Fruit fly (Drosophila melanogaster) whole organism, embryonic: Measurements from ENCODE around the gene CG5861.

Experiments used
- ATbp ChIP-seq: fragments of 200-800 bp; sonication (Bioruptor generic); optimal IDR thresholded peaks from 2 replicates; lab custom pipeline; 2017; ENCODE audit warnings: missing biosample characterization, mild to moderate bottlenecking, missing genetic modification characterization, missing genetic modification reagents
- Adf1 ChIP-seq: fragments of 200-800 bp; sonication (Bioruptor generic); IDR thresholded peaks from 2 replicates; pipeline ENCODE4 v1.3.6; 2022; ENCODE audit warnings: missing biosample characterization, missing genetic modification characterization
- Aef1 ChIP-seq: fragments of 200-800 bp; sonication (Bioruptor generic); IDR thresholded peaks from 3 replicates; pipeline ENCODE4 v1.3.6; 2022; ENCODE audit warnings: missing biosample characterization, missing genetic modification characterization
- Bdp1 ChIP-seq: fragments of 200-800 bp; sonication (Bioruptor generic); optimal IDR thresholded peaks from 3 replicates; lab custom pipeline; 2016; ENCODE audit warnings: missing biosample characterization, missing genetic modification characterization
- CG12104 ChIP-seq: fragments of 200-800 bp; sonication (Bioruptor generic); optimal IDR thresholded peaks from 3 replicates; lab custom pipeline; 2016; ENCODE audit warnings: missing biosample characterization, missing genetic modification characterization
- CG12236 ChIP-seq: fragments of 200-800 bp; sonication (Bioruptor generic); optimal IDR thresholded peaks from 2 replicates; lab custom pipeline; 2016; ENCODE audit warnings: missing biosample characterization, missing genetic modification characterization
- CG13296 ChIP-seq: fragments of 200-800 bp; sonication (Bioruptor generic); optimal IDR thresholded peaks from 3 replicates; lab custom pipeline; 2018; ENCODE audit warnings: missing biosample characterization, mild to moderate bottlenecking, missing genetic modification characterization
- CG14050 ChIP-seq: fragments of 200-800 bp; sonication (Bioruptor generic); IDR thresholded peaks from 3 replicates; pipeline ENCODE4 v1.3.6; 2022; ENCODE audit warnings: missing biosample characterization, missing genetic modification characterization
- CG15696 ChIP-seq: fragments of 200-800 bp; sonication (Bioruptor generic); optimal IDR thresholded peaks from 2 replicates; lab custom pipeline; 2019; ENCODE audit warnings: missing biosample characterization, mild to moderate bottlenecking, missing genetic modification characterization, moderate library complexity
- CG18476 ChIP-seq: fragments of 200-800 bp; sonication (Bioruptor generic); optimal IDR thresholded peaks from 2 replicates; lab custom pipeline; 2016; ENCODE audit warnings: missing biosample characterization, mild to moderate bottlenecking, missing genetic modification characterization
- CG2712 ChIP-seq: fragments of 200-800 bp; optimal IDR thresholded peaks from 3 replicates; lab custom pipeline; 2019; ENCODE audit warnings: missing biosample characterization, mild to moderate bottlenecking, missing genetic modification characterization, moderate library complexity
- CG30431 ChIP-seq: fragments of 200-800 bp; sonication (Bioruptor generic); optimal IDR thresholded peaks from 2 replicates; lab custom pipeline; 2017; ENCODE audit warnings: missing biosample characterization, missing genetic modification characterization
- CG33557 ChIP-seq: fragments of 200-800 bp; sonication (Bioruptor generic); optimal IDR thresholded peaks from 2 replicates; lab custom pipeline; 2019; ENCODE audit warnings: missing biosample characterization, mild to moderate bottlenecking, missing genetic modification characterization, moderate library complexity
- CG4730 ChIP-seq: fragments of 200-800 bp; sonication (Bioruptor generic); IDR thresholded peaks from 2 replicates; pipeline ENCODE4 v1.3.6; 2022; ENCODE audit warnings: missing biosample characterization, missing genetic modification characterization
- CG4820 ChIP-seq: fragments of 200-800 bp; sonication (Bioruptor generic); optimal IDR thresholded peaks from 3 replicates; lab custom pipeline; 2016; ENCODE audit warnings: missing biosample characterization, missing genetic modification characterization
- CG4854 ChIP-seq: fragments of 200-800 bp; sonication (Bioruptor generic); optimal IDR thresholded peaks from 2 replicates; lab custom pipeline; 2016; ENCODE audit warnings: missing biosample characterization, missing genetic modification characterization, inconsistent platforms
- CG6175 ChIP-seq: fragments of 200-800 bp; sonication (Bioruptor generic); IDR thresholded peaks from 3 replicates; pipeline ENCODE4 v1.3.6; 2022; ENCODE audit warnings: missing biosample characterization, missing genetic modification characterization
- CG6654 ChIP-seq: fragments of 200-800 bp; sonication (Bioruptor generic); optimal IDR thresholded peaks from 2 replicates; lab custom pipeline; 2017; ENCODE audit warnings: missing biosample characterization, mild to moderate bottlenecking, missing genetic modification characterization
- CG6689 ChIP-seq: fragments of 200-800 bp; sonication (Bioruptor generic); IDR thresholded peaks from 2 replicates; pipeline ENCODE4 v1.3.6; 2022; ENCODE audit warnings: missing biosample characterization, missing genetic modification characterization
- CG7928 ChIP-seq: fragments of 200-800 bp; sonication (Bioruptor generic); optimal IDR thresholded peaks from 2 replicates; lab custom pipeline; 2017; ENCODE audit warnings: missing biosample characterization, mild to moderate bottlenecking, missing genetic modification characterization
- CkIIα-i1 ChIP-seq: fragments of 200-800 bp; sonication (Bioruptor generic); IDR thresholded peaks from 2 replicates; pipeline ENCODE4 v1.3.6; 2022; ENCODE audit warnings: missing biosample characterization, missing genetic modification characterization
- CoRest ChIP-seq: fragments of 200-800 bp; sonication (Bioruptor generic); optimal IDR thresholded peaks from 3 replicates; lab custom pipeline; 2018; ENCODE audit warnings: missing biosample characterization, mild to moderate bottlenecking, missing genetic modification characterization, moderate library complexity
- Dfd ChIP-seq, 2 experiments: fragments of >200 bp; optimal IDR thresholded peaks; 2 replicates each; lab custom pipeline; 2017; ENCODE audit warnings: missing biosample characterization in 2 of 2, missing genetic modification characterization in 2 of 2
- Dip3 ChIP-seq: fragments of 200-800 bp; sonication (Bioruptor generic); optimal IDR thresholded peaks from 3 replicates; lab custom pipeline; 2016; ENCODE audit warnings: missing biosample characterization, missing genetic modification characterization
- Fer2 ChIP-seq: fragments of 200-800 bp; sonication (Bioruptor generic); optimal IDR thresholded peaks from 2 replicates; lab custom pipeline; 2018; ENCODE audit warnings: missing biosample characterization, mild to moderate bottlenecking, missing genetic modification characterization, moderate library complexity
- Hey ChIP-seq: fragments of 200-800 bp; sonication (Bioruptor generic); optimal IDR thresholded peaks from 3 replicates; lab custom pipeline; 2018; ENCODE audit warnings: missing biosample characterization, mild to moderate bottlenecking, missing genetic modification characterization
- Meics ChIP-seq: fragments of 200-800 bp; sonication (Bioruptor generic); optimal IDR thresholded peaks from 2 replicates; lab custom pipeline; 2017; ENCODE audit warnings: missing biosample characterization, mild to moderate bottlenecking, missing genetic modification characterization
- NC2α ChIP-seq: fragments of 200-800 bp; sonication (Bioruptor generic); optimal IDR thresholded peaks from 2 replicates; lab custom pipeline; 2016; ENCODE audit warnings: missing biosample characterization, missing genetic modification characterization
- NK7.1 ChIP-seq: fragments of 200-800 bp; sonication (Bioruptor generic); optimal IDR thresholded peaks from 3 replicates; lab custom pipeline; 2016; ENCODE audit warnings: missing biosample characterization, missing genetic modification characterization
- Sox100B ChIP-seq: fragments of 200-800 bp; sonication (Bioruptor generic); optimal IDR thresholded peaks from 3 replicates; lab custom pipeline; 2018; ENCODE audit warnings: missing biosample characterization, mild to moderate bottlenecking, missing genetic modification characterization
- al ChIP-seq: fragments of 200-800 bp; sonication (Bioruptor generic); IDR thresholded peaks from 2 replicates; pipeline ENCODE4 v1.3.6; 2022; ENCODE audit warnings: missing biosample characterization, missing genetic modification characterization
- crc ChIP-seq: fragments of 200-800 bp; sonication (Bioruptor generic); optimal IDR thresholded peaks from 2 replicates; lab custom pipeline; 2016; ENCODE audit warnings: missing biosample characterization, missing genetic modification characterization
- dan ChIP-seq: fragments of 200-800 bp; sonication (Bioruptor generic); IDR thresholded peaks from 2 replicates; pipeline ENCODE4 v1.3.6; 2022; ENCODE audit warnings: missing biosample characterization, missing genetic modification characterization
- fd64A ChIP-seq: fragments of 200-800 bp; sonication (Bioruptor generic); optimal IDR thresholded peaks from 3 replicates; lab custom pipeline; 2018; ENCODE audit warnings: missing biosample characterization, mild to moderate bottlenecking, missing genetic modification characterization
- hkb ChIP-seq, 2 experiments: fragments of 200-800 bp in 1 of 2; fragments of >200 bp in 1 of 2; sonication (Bioruptor generic) in 1 of 2; IDR thresholded peaks in 1 of 2; optimal IDR thresholded peaks in 1 of 2; 2 replicates each; pipeline versions ENCODE4 v1.3.6 to Lab custom; 2017 to 2022; ENCODE audit warnings: missing biosample characterization in 1 of 2, missing genetic modification characterization in 1 of 2
- klu ChIP-seq: fragments of 200-800 bp; sonication (Bioruptor generic); IDR thresholded peaks from 2 replicates; pipeline ENCODE4 v1.3.6; 2022; ENCODE audit warnings: missing biosample characterization, missing genetic modification characterization
- lmd ChIP-seq: fragments of 200-800 bp; sonication (Bioruptor generic); IDR thresholded peaks from 2 replicates; pipeline ENCODE4 v1.3.6; 2022; ENCODE audit warnings: missing biosample characterization, missing genetic modification characterization
- nerfin-2 ChIP-seq: fragments of 200-800 bp; sonication (Bioruptor generic); IDR thresholded peaks from 2 replicates; pipeline ENCODE4 v1.3.6; 2022; ENCODE audit warnings: missing biosample characterization, missing genetic modification characterization; ENCODE audit not compliant: partially characterized antibody
- org-1 ChIP-seq: fragments of 200-800 bp; sonication (Bioruptor generic); optimal IDR thresholded peaks from 2 replicates; lab custom pipeline; 2017; ENCODE audit warnings: missing biosample characterization, missing genetic modification characterization
- pan ChIP-seq, 4 experiments: fragments of >200 bp in 3 of 4; fragments of 200-800 bp in 1 of 4; sonication (Bioruptor generic) in 1 of 4; optimal IDR thresholded peaks in 3 of 4; IDR thresholded peaks in 1 of 4; 2 replicates each; pipeline versions ENCODE4 v1.3.6 to Lab custom; 2017 to 2022; ENCODE audit warnings: missing biosample characterization in 2 of 4, missing genetic modification characterization in 2 of 4, mixed read lengths in 1 of 4
- peb ChIP-seq: fragments of 200-800 bp; sonication (Bioruptor generic); IDR thresholded peaks from 2 replicates; pipeline ENCODE4 v1.3.6; 2022; ENCODE audit warnings: missing biosample characterization, missing genetic modification characterization
- pnt ChIP-seq: fragments of 200-800 bp; sonication (Bioruptor generic); optimal IDR thresholded peaks from 3 replicates; lab custom pipeline; 2016; ENCODE audit warnings: missing biosample characterization, missing genetic modification characterization
- pzg ChIP-seq: fragments of 200-800 bp; sonication (Bioruptor generic); optimal IDR thresholded peaks from 3 replicates; lab custom pipeline; 2018; ENCODE audit warnings: missing biosample characterization, mild to moderate bottlenecking, missing genetic modification characterization, moderate library complexity
- seq ChIP-seq: fragments of 200-800 bp; sonication (Bioruptor generic); IDR thresholded peaks from 2 replicates; pipeline ENCODE4 v1.3.6; 2022; ENCODE audit warnings: missing biosample characterization, missing genetic modification characterization
- shn ChIP-seq: fragments of 200-800 bp; sonication (Bioruptor generic); optimal IDR thresholded peaks from 3 replicates; lab custom pipeline; 2016; ENCODE audit warnings: missing biosample characterization, missing genetic modification characterization
- wek ChIP-seq: fragments of 200-800 bp; sonication (Bioruptor generic); optimal IDR thresholded peaks from 3 replicates; lab custom pipeline; 2018; ENCODE audit warnings: missing biosample characterization, mild to moderate bottlenecking, missing genetic modification characterization, moderate library complexity
- z ChIP-seq: fragments of 200-800 bp; sonication (Bioruptor generic); IDR thresholded peaks from 3 replicates; pipeline ENCODE4 v1.3.6; 2022; ENCODE audit warnings: missing biosample characterization, missing genetic modification characterization
- zfh2 ChIP-seq: fragments of 200-800 bp; sonication (Bioruptor generic); optimal IDR thresholded peaks from 2 replicates; lab custom pipeline; 2016; ENCODE audit warnings: missing biosample characterization, missing genetic modification characterization

CG5861 gene

DNA sequence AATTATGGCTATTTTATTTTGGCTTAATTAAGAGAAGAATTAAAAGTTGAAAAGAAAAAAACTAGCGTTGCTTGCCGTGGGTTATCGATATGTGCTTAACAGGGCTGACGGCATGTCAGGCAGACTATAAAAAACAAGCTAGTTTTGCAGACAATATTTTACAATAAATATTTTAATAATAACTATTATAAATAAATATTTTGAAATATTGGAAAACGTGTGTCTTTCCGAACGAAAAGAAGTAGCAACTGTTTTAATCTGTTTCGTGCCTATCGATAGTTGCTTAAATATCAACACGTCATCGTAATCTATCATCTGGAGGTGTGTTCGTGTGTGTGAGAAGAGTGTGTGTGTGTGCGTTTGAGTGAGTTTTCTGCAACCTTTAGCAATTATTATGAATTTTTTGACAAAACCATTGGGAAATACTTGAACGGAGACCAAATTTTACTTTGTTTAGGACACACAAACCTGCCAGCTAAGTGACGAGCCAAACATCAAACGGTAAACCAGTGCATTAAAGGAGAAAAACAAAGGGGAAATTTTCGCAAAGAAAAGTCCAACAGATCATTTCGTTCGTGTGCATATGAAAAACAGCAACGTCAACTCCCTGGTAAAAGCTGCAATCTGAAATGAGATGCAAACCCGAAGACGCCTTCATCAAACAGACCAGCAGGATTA lies at the start of gene CG5861, which contains the start of gene Syx5 (continued):
- TF ChIP-seq CG18476 (GFP tag; lab: Kevin White, UChicago) = no peak
- peak; percentile 27 for TF ChIP-seq CG15696 (tag; lab: Kevin White, UChicago)
- no peak for TF ChIP-seq Hey
- no peak for TF ChIP-seq CG30431 (GFP tag; lab: Kevin White, UChicago)
- peak; percentile 63 for TF ChIP-seq CG13296 (GFP tag; lab: Kevin White, UChicago)
- no peak for TF ChIP-seq ATbp
- peak; percentile 86 for TF ChIP-seq CG7928 (GFP tag; lab: Kevin White, UChicago)
- no peak for TF ChIP-seq NC2α (GFP tag; lab: Kevin White, UChicago)
- peak; percentile 42 for TF ChIP-seq Fer2 (tag; lab: Kevin White, UChicago)
- TF ChIP-seq Dip3 (GFP tag; lab: Kevin White, UChicago) = no peak
- no peak for TF ChIP-seq peb (GFP tag; lab: Robert Waterston, UW)
- TF ChIP-seq z (GFP tag; lab: Robert Waterston, UW) = peak; percentile 96
- no peak for TF ChIP-seq CG12104 (GFP tag; lab: Kevin White, UChicago)
- TF ChIP-seq pan (optimal IDR thresholded peaks at IDR 0.05; lab: Kevin White, UChicago) = no peak
- TF ChIP-seq pan (GFP tag; optimal IDR thresholded peaks at IDR 0.05 in 1 of 2, IDR thresholded peaks at IDR 0.05 in 1 of 2) = peak in 1 of 2 experiments; percentile 50
- no peak for TF ChIP-seq dan (GFP tag; lab: Robert Waterston, UW)
- TF ChIP-seq crc (GFP tag; lab: Kevin White, UChicago) = no peak

- TF ChIP-seq zfh2 (GFP tag; lab: Kevin White, UChicago) (no peak), CG6689 (GFP tag; lab: Robert Waterston, UW) (no peak), fd64A (GFP tag; lab: Kevin White, UChicago) (no peak), CG4854 (GFP tag; lab: Kevin White, UChicago) (no peak), shn (GFP tag; lab: Kevin White, UChicago) (no peak), Bdp1 (GFP tag; lab: Kevin White, UChicago) (no peak), Adf1 (GFP tag; lab: Robert Waterston, UW) (no peak), wek (GFP tag; lab: Kevin White, UChicago) (no peak), CG33557 (GFP tag; lab: Kevin White, UChicago) (no peak), CoRest (tag; lab: Kevin White, UChicago) (peak; percentile 18), CkIIα-i1 (no peak), CG6654 (GFP tag; lab: Kevin White, UChicago) (no peak), al (GFP tag; lab: Robert Waterston, UW) (no peak), klu (GFP tag; lab: Robert Waterston, UW) (no peak), Meics (no peak), lmd (GFP tag; lab: Robert Waterston, UW) (no peak), Aef1 (GFP tag; lab: Robert Waterston, UW) (no peak), CG14050 (GFP tag; lab: Robert Waterston, UW) (no peak), pnt (GFP tag; lab: Kevin White, UChicago) (no peak), CG4730 (no peak), peb (GFP tag; lab: Robert Waterston, UW) (no peak), Sox100B (GFP tag; lab: Kevin White, UChicago) (no peak), org-1 (GFP tag; lab: Kevin White, UChicago) (no peak), seq (GFP tag; lab: Robert Waterston, UW) (no peak), pzg (GFP tag; lab: Kevin White, UChicago) (peak; percentile 63), NK7.1 (GFP tag; lab: Kevin White, UChicago) (no peak), nerfin-2 (GFP tag; lab: Robert Waterston, UW) (peak; percentile 84), Dfd (GFP tag; optimal IDR thresholded peaks at IDR 0.05; lab: Kevin White, UChicago) (no peak), CG4820 (GFP tag; lab: Kevin White, UChicago) (no peak), CG2712 (tag; lab: Kevin White, UChicago) (peak; percentile 5), CG6175 (no peak), CG12236 (GFP tag; lab: Kevin White, UChicago) (no peak), hkb (optimal IDR thresholded peaks at IDR 0.05; lab: Kevin White, UChicago) (no peak), hkb (GFP tag; IDR thresholded peaks at IDR 0.05; lab: Robert Waterston, UW) (no peak)
These were observed 49.3 kb upstream of the CG5861 start, which contains the start of gene CaBP1 for dm6 chr2L:16356249-16357025. Gene CaBP1, minus strand, starts transcription at chr2L:16356735.
